Fruit fly (Drosophila melanogaster) whole organism, embryonic: ENCODE data around the gene VhaM9.7-d.

ENCODE experiments used
- Abd-B ChIP-seq: fragments of 200-800 bp; sonication (Bioruptor generic); optimal IDR thresholded peaks from 2 replicates; lab custom pipeline; 2018; ENCODE audit warnings: missing biosample characterization, mild to moderate bottlenecking, missing genetic modification characterization, moderate library complexity
- B-H1 ChIP-seq: fragments of 200-800 bp; sonication (Bioruptor generic); IDR thresholded peaks from 3 replicates; pipeline ENCODE4 v1.3.6; 2022; ENCODE audit warnings: missing biosample characterization, missing genetic modification characterization
- CG10147 ChIP-seq: fragments of 200-800 bp; sonication (Bioruptor generic); optimal IDR thresholded peaks from 2 replicates; lab custom pipeline; 2019; ENCODE audit warnings: missing biosample characterization, mild to moderate bottlenecking, missing genetic modification characterization, moderate library complexity
- CG1024 ChIP-seq: fragments of 200-800 bp; sonication (Bioruptor generic); IDR thresholded peaks from 2 replicates; pipeline ENCODE4 v1.3.6; 2022; ENCODE audit warnings: missing biosample characterization, missing genetic modification characterization
- CG10543 ChIP-seq: fragments of 200-800 bp; sonication (Bioruptor generic); optimal IDR thresholded peaks from 3 replicates; lab custom pipeline; 2017; ENCODE audit warnings: missing biosample characterization, mild to moderate bottlenecking, missing genetic modification characterization, moderate library complexity
- CG11456 ChIP-seq: fragments of 200-800 bp; sonication (Bioruptor generic); IDR thresholded peaks from 3 replicates; pipeline ENCODE4 v1.3.6; 2022; ENCODE audit warnings: missing biosample characterization, missing genetic modification characterization
- CG11723 ChIP-seq: fragments of 200-800 bp; sonication (Bioruptor generic); optimal IDR thresholded peaks from 2 replicates; lab custom pipeline; 2017; ENCODE audit warnings: missing biosample characterization, mild to moderate bottlenecking, missing genetic modification characterization
- CG12942 ChIP-seq: fragments of 200-800 bp; sonication (Bioruptor generic); optimal IDR thresholded peaks from 3 replicates; lab custom pipeline; 2016; ENCODE audit warnings: missing biosample characterization, missing genetic modification characterization
- CG13123 ChIP-seq: fragments of 200-800 bp; sonication (Bioruptor generic); optimal IDR thresholded peaks from 2 replicates; lab custom pipeline; 2016; ENCODE audit warnings: missing biosample characterization, missing genetic modification characterization
- CG13287 ChIP-seq: fragments of 200-800 bp; sonication (Bioruptor generic); IDR thresholded peaks from 2 replicates; pipeline ENCODE4 v1.3.6; 2022; ENCODE audit warnings: missing biosample characterization, missing genetic modification characterization; ENCODE audit not compliant: partially characterized antibody
- CG14710 ChIP-seq: fragments of 200-800 bp; sonication (Bioruptor generic); optimal IDR thresholded peaks from 3 replicates; lab custom pipeline; 2019; ENCODE audit warnings: missing biosample characterization, mild to moderate bottlenecking, missing genetic modification characterization, moderate library complexity
- CG17361 ChIP-seq: fragments of 200-800 bp; sonication (Bioruptor generic); IDR thresholded peaks from 3 replicates; pipeline ENCODE4 v1.3.6; 2022; ENCODE audit warnings: missing biosample characterization, missing genetic modification characterization
- CG18262 ChIP-seq: fragments of 200-800 bp; optimal IDR thresholded peaks from 3 replicates; lab custom pipeline; 2019; ENCODE audit warnings: missing biosample characterization, mild to moderate bottlenecking, missing genetic modification characterization, moderate library complexity
- CG2116 ChIP-seq: fragments of 200-800 bp; sonication (Bioruptor generic); optimal IDR thresholded peaks from 3 replicates; lab custom pipeline; 2018; ENCODE audit warnings: missing biosample characterization, mild to moderate bottlenecking, missing genetic modification characterization
- CG32772 ChIP-seq: fragments of 200-800 bp; sonication (Bioruptor generic); IDR thresholded peaks from 2 replicates; pipeline ENCODE4 v1.3.6; 2022; ENCODE audit warnings: missing biosample characterization, missing genetic modification characterization
- CG34422 ChIP-seq: fragments of 200-800 bp; sonication (Bioruptor generic); IDR thresholded peaks from 3 replicates; pipeline ENCODE4 v1.3.6; 2022; ENCODE audit warnings: missing biosample characterization, missing genetic modification characterization
- CG4424 ChIP-seq: fragments of 200-800 bp; sonication (Bioruptor generic); optimal IDR thresholded peaks from 3 replicates; lab custom pipeline; 2016; ENCODE audit warnings: missing biosample characterization, missing genetic modification characterization
- CG5245 ChIP-seq: fragments of 200-800 bp; sonication (Bioruptor generic); optimal IDR thresholded peaks from 3 replicates; lab custom pipeline; 2016; ENCODE audit warnings: missing biosample characterization, missing genetic modification characterization
- CG6854 ChIP-seq: fragments of 200-800 bp; sonication (Bioruptor generic); optimal IDR thresholded peaks from 3 replicates; lab custom pipeline; 2017; ENCODE audit warnings: missing biosample characterization, mild to moderate bottlenecking, missing genetic modification characterization
- CG7357 ChIP-seq: fragments of 200-800 bp; sonication (Bioruptor generic); IDR thresholded peaks from 3 replicates; pipeline ENCODE4 v1.3.6; 2022; ENCODE audit warnings: missing biosample characterization, missing genetic modification characterization
- CG8089 ChIP-seq: fragments of 200-800 bp; sonication (Bioruptor generic); optimal IDR thresholded peaks from 3 replicates; lab custom pipeline; 2016; ENCODE audit warnings: missing biosample characterization, missing genetic modification characterization
- CG9876 ChIP-seq: fragments of 200-800 bp; sonication (Bioruptor generic); optimal IDR thresholded peaks from 2 replicates; lab custom pipeline; 2016; ENCODE audit warnings: missing biosample characterization, missing genetic modification characterization
- Camta ChIP-seq: fragments of 200-800 bp; sonication (Bioruptor generic); optimal IDR thresholded peaks from 2 replicates; lab custom pipeline; 2016; ENCODE audit warnings: missing biosample characterization, missing genetic modification characterization
- Deaf1 ChIP-seq: fragments of 200-800 bp; optimal IDR thresholded peaks from 3 replicates; lab custom pipeline; 2019; ENCODE audit warnings: missing biosample characterization, mild to moderate bottlenecking, missing genetic modification characterization, moderate library complexity
- Dip2 ChIP-seq: fragments of 200-800 bp; sonication (Bioruptor generic); IDR thresholded peaks from 2 replicates; pipeline ENCODE4 v1.3.6; 2022; ENCODE audit warnings: missing biosample characterization, missing genetic modification characterization
- H2.0 ChIP-seq: fragments of 200-800 bp; sonication (Bioruptor generic); IDR thresholded peaks from 2 replicates; pipeline ENCODE4 v1.3.6; 2022; ENCODE audit warnings: missing biosample characterization, missing genetic modification characterization
- Hr39 ChIP-seq: fragments of >200 bp; optimal IDR thresholded peaks from 2 replicates; lab custom pipeline; 2017
- Hsf ChIP-seq: fragments of 200-800 bp; sonication (Bioruptor generic); optimal IDR thresholded peaks from 3 replicates; lab custom pipeline; 2016; ENCODE audit warnings: missing biosample characterization, missing genetic modification characterization
- Neu2 ChIP-seq: fragments of 200-800 bp; sonication (Bioruptor generic); optimal IDR thresholded peaks from 3 replicates; lab custom pipeline; 2016; ENCODE audit warnings: missing biosample characterization, missing genetic modification characterization, borderline replicate concordance
- Nf-YA ChIP-seq: fragments of 200-800 bp; sonication (Bioruptor generic); IDR thresholded peaks from 2 replicates; pipeline ENCODE4 v1.3.6; 2022; ENCODE audit warnings: missing biosample characterization, missing genetic modification characterization
- Opbp ChIP-seq: fragments of 200-800 bp; sonication (Bioruptor generic); IDR thresholded peaks from 3 replicates; pipeline ENCODE4 v1.3.6; 2022; ENCODE audit warnings: missing biosample characterization, missing genetic modification characterization; ENCODE audit not compliant: partially characterized antibody
- Spps ChIP-seq: fragments of 200-800 bp; sonication (Bioruptor generic); optimal IDR thresholded peaks from 2 replicates; lab custom pipeline; 2018; ENCODE audit warnings: missing biosample characterization, mild to moderate bottlenecking, missing genetic modification characterization
- TFAM ChIP-seq: fragments of 200-800 bp; sonication (Bioruptor generic); optimal IDR thresholded peaks from 2 replicates; lab custom pipeline; 2017; ENCODE audit warnings: missing biosample characterization, missing genetic modification characterization, inconsistent platforms
- amos ChIP-seq: fragments of 200-800 bp; sonication (Bioruptor generic); IDR thresholded peaks from 2 replicates; pipeline ENCODE4 v1.3.6; 2022; ENCODE audit warnings: missing biosample characterization, missing genetic modification characterization; ENCODE audit not compliant: partially characterized antibody
- bbx ChIP-seq: fragments of 200-800 bp; sonication (Bioruptor generic); IDR thresholded peaks from 2 replicates; pipeline ENCODE4 v1.3.6; 2022; ENCODE audit warnings: missing biosample characterization, missing genetic modification characterization; ENCODE audit not compliant: partially characterized antibody
- cad ChIP-seq: fragments of >200 bp; optimal IDR thresholded peaks from 2 replicates; lab custom pipeline; 2017; ENCODE audit warnings: missing biosample characterization, missing genetic modification characterization
- crc ChIP-seq: fragments of 200-800 bp; sonication (Bioruptor generic); optimal IDR thresholded peaks from 2 replicates; lab custom pipeline; 2016; ENCODE audit warnings: missing biosample characterization, missing genetic modification characterization
- crol ChIP-seq: fragments of 200-800 bp; sonication (Bioruptor generic); IDR thresholded peaks from 2 replicates; pipeline ENCODE4 v1.3.6; 2022; ENCODE audit warnings: missing biosample characterization, missing genetic modification characterization
- dysf ChIP-seq: fragments of 200-800 bp; sonication (Bioruptor generic); IDR thresholded peaks from 3 replicates; pipeline ENCODE4 v1.3.6; 2022; ENCODE audit warnings: missing biosample characterization, missing genetic modification characterization
- esg ChIP-seq: fragments of 200-800 bp; sonication (Bioruptor generic); conservative IDR thresholded peaks from 2 replicates; pipeline ENCODE4 v1.3.6; 2022; ENCODE audit warnings: missing biosample characterization, missing genetic modification characterization
- gsb-n ChIP-seq: fragments of 200-800 bp; sonication (Bioruptor generic); optimal IDR thresholded peaks from 3 replicates; lab custom pipeline; 2018; ENCODE audit warnings: missing biosample characterization, mild to moderate bottlenecking, missing genetic modification characterization
- hbn ChIP-seq: fragments of 200-800 bp; sonication (Bioruptor generic); IDR thresholded peaks from 2 replicates; pipeline ENCODE4 v1.3.6; 2022; ENCODE audit warnings: missing biosample characterization, missing genetic modification characterization; ENCODE audit not compliant: partially characterized antibody
- inv ChIP-seq: fragments of 200-800 bp; sonication (Bioruptor generic); IDR thresholded peaks from 2 replicates; pipeline ENCODE4 v1.3.6; 2022; ENCODE audit warnings: missing biosample characterization, missing genetic modification characterization; ENCODE audit not compliant: partially characterized antibody
- kah ChIP-seq: fragments of 200-800 bp; sonication (Bioruptor generic); optimal IDR thresholded peaks from 2 replicates; lab custom pipeline; 2018; ENCODE audit warnings: missing biosample characterization, mild to moderate bottlenecking, missing genetic modification characterization
- odd ChIP-seq: fragments of 200-800 bp; sonication (Bioruptor generic); optimal IDR thresholded peaks from 2 replicates; lab custom pipeline; 2017; ENCODE audit warnings: missing biosample characterization, mild to moderate bottlenecking, missing genetic modification characterization
- otp ChIP-seq: fragments of 200-800 bp; sonication (Bioruptor generic); IDR thresholded peaks from 3 replicates; pipeline ENCODE4, ENCODE4 v1.3.6; 2022; ENCODE audit warnings: missing biosample characterization, missing genetic modification characterization
- row ChIP-seq: fragments of 200-800 bp; sonication (Bioruptor generic); IDR thresholded peaks from 3 replicates; pipeline ENCODE4 v1.3.6; 2022; ENCODE audit warnings: missing biosample characterization, missing genetic modification characterization
- sima ChIP-seq: fragments of 200-800 bp; sonication (Bioruptor generic); optimal IDR thresholded peaks from 2 replicates; lab custom pipeline; 2016; ENCODE audit warnings: missing biosample characterization, missing genetic modification characterization
- slou ChIP-seq: fragments of 200-800 bp; sonication (Bioruptor generic); optimal IDR thresholded peaks from 3 replicates; lab custom pipeline; 2016; ENCODE audit warnings: missing biosample characterization, missing genetic modification characterization
- slp2 ChIP-seq: fragments of 200-800 bp; sonication (Bioruptor generic); optimal IDR thresholded peaks from 2 replicates; lab custom pipeline; 2016; ENCODE audit warnings: missing biosample characterization, missing genetic modification characterization
- sqz ChIP-seq: fragments of 200-800 bp; sonication (Bioruptor generic); optimal IDR thresholded peaks from 3 replicates; lab custom pipeline; 2018; ENCODE audit warnings: missing biosample characterization, mild to moderate bottlenecking, missing genetic modification characterization
- tgo ChIP-seq: fragments of 200-800 bp; sonication (Bioruptor generic); IDR thresholded peaks from 3 replicates; pipeline ENCODE4 v1.3.6; 2022; ENCODE audit warnings: missing biosample characterization, missing genetic modification characterization

VhaM9.7-d gene

DNA sequence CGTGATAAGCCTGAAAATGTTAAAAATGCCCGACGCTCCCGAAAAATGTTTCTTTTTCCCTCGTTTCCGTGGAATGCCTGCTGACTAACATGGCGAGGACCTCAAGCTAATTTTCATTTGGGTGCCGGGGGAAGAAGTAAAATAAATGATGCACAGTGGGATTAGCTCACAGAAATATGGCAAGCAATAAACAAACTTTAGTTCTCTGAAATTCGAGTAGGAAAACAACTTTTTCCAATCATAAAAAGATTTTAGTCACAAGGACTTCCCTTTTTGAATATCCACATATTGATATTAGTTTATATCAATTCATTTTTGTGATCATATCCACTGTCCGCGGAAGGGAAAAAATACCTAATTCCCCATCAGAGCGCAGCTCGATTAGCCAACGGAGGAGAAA is 33.7 kb upstream of the VhaM9.7-d start (continued):
- TF ChIP-seq gsb-n (no peak), CG13287 (GFP tag; lab: Robert Waterston, UW) (no peak)

DNA sequence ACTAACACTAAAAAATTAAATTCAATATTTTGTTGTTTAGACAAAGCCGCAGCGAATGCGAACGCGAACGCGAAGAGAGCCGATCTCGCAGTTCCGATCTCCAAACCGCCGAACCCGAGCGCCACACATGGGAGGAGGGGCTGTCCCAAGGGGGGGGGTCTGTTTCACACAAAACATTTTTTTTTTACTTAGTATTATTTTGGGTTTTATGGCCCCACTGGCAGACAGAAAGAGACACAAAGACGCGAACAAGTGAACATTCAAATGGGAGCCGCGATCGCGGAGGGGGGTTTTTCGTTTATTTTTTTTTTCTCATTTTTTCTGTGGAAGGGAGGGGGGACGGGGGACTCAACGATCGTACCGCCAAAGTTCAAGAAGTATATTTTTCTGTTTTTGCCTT is 30.7 kb upstream of the VhaM9.7-d start:
- no peak for TF ChIP-seq Opbp (GFP tag; lab: Robert Waterston, UW)
- TF ChIP-seq CG6854 (GFP tag; lab: Kevin White, UChicago) = no peak
- TF ChIP-seq CG34422 (GFP tag; lab: Robert Waterston, UW) = no peak
- TF ChIP-seq CG32772 = peak; percentile 75
- no peak for TF ChIP-seq CG4424 (GFP tag; lab: Kevin White, UChicago)
- TF ChIP-seq otp (GFP tag; lab: Robert Waterston, UW) = 0 out of 3 replicates have a peak, but pooled peaks have one; percentile 18
- TF ChIP-seq Camta = no peak
- TF ChIP-seq CG2116 (GFP tag; lab: Kevin White, UChicago) = no peak
- TF ChIP-seq Abd-B (GFP tag; lab: Kevin White, UChicago) = peak; percentile 85
- TF ChIP-seq Hr39 (lab: Kevin White, UChicago) = no peak
- no peak for TF ChIP-seq CG14710 (tag; lab: Kevin White, UChicago)
- peak; percentile 61 for TF ChIP-seq sqz (GFP tag; lab: Kevin White, UChicago)
- TF ChIP-seq CG12942 = no peak
- no peak for TF ChIP-seq kah
- TF ChIP-seq slp2 (GFP tag; lab: Kevin White, UChicago) = no peak
- no peak for TF ChIP-seq CG18262
- no peak for TF ChIP-seq CG11723 (GFP tag; lab: Kevin White, UChicago)
- no peak for TF ChIP-seq esg (GFP tag; lab: Robert Waterston, UW)
- TF ChIP-seq hbn (GFP tag; lab: Robert Waterston, UW) = no peak
- TF ChIP-seq inv (GFP tag; lab: Robert Waterston, UW) = no peak
- no peak for TF ChIP-seq CG10147
- no peak for TF ChIP-seq slou (GFP tag; lab: Kevin White, UChicago)
- TF ChIP-seq B-H1 (GFP tag; lab: Robert Waterston, UW) = no peak
- no peak for TF ChIP-seq CG17361
- TF ChIP-seq crol (GFP tag; lab: Robert Waterston, UW) = peak; percentile 89
- TF ChIP-seq cad (GFP tag; lab: Kevin White, UChicago) = no peak
- peak; percentile 88 for TF ChIP-seq Deaf1 (tag; lab: Kevin White, UChicago)
- TF ChIP-seq CG5245 (GFP tag; lab: Kevin White, UChicago) = no peak
- no peak for TF ChIP-seq bbx
- TF ChIP-seq Spps (tag; lab: Kevin White, UChicago) = no peak
- TF ChIP-seq sima (GFP tag; lab: Kevin White, UChicago) = no peak
- TF ChIP-seq TFAM (GFP tag; lab: Kevin White, UChicago) = no peak
- TF ChIP-seq Neu2 (GFP tag; lab: Kevin White, UChicago) = no peak
- TF ChIP-seq CG10543 (GFP tag; lab: Kevin White, UChicago) = peak; percentile 7
- no peak for TF ChIP-seq Dip2 (GFP tag; lab: Robert Waterston, UW)
- no peak for TF ChIP-seq Hsf (GFP tag; lab: Kevin White, UChicago)
- no peak for TF ChIP-seq odd (GFP tag; lab: Kevin White, UChicago)

DNA sequence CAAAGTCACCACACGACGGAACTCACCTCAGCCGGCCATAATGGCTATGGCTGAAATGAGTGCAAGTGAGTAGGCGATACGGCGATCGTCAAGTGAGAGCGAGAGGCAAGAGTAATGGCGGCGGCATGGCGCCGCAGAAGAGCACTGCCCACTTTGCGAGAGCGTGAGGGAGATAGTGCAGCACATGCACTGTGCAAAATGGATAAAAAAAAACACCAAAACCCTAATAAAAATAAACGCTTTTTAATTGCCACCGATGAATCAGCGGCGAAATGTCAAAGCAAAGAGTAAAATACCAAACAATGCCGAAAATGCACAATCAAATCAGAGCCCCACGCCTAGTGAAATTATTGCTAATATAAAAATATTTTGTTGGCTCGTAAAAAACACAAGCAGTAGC is 26.3 kb upstream of the VhaM9.7-d start:
- TF ChIP-seq tgo (GFP tag; lab: Robert Waterston, UW) (peak; percentile 31; the same call in 1 of the 3 replicates), dysf (GFP tag; lab: Robert Waterston, UW) (0 out of 3 replicates have a peak, but pooled peaks have one; percentile 30), CG9876 (GFP tag; lab: Kevin White, UChicago) (no peak), CG1024 (GFP tag; lab: Robert Waterston, UW) (0 out of 2 replicates have a peak, but pooled peaks have one; percentile 16), CG8089 (GFP tag; lab: Kevin White, UChicago) (peak; percentile 8), CG7357 (GFP tag; lab: Robert Waterston, UW) (0 out of 3 replicates have a peak, but pooled peaks have one; percentile 18), Nf-YA (GFP tag; lab: Robert Waterston, UW) (peak; percentile 69), amos (GFP tag; lab: Robert Waterston, UW) (peak; percentile 20; the same call in 1 of the 2 replicates), CG11456 (GFP tag; lab: Robert Waterston, UW) (peak; percentile 65; the same call in 1 of the 3 replicates), row (GFP tag; lab: Robert Waterston, UW) (peak; percentile 53), CG13123 (GFP tag; lab: Kevin White, UChicago) (no peak), H2.0 (0 out of 2 replicates have a peak, but pooled peaks have one; percentile 4), crc (GFP tag; lab: Kevin White, UChicago) (no peak)
